Fruit fly (Drosophila melanogaster) whole organism, embryonic: ENCODE results near the gene NANS.

Experiments used
- B-H1 ChIP-seq: fragments of 200-800 bp; sonication (Bioruptor generic); IDR thresholded peaks from 3 replicates; pipeline ENCODE4 v1.3.6; 2022; ENCODE audit warnings: missing biosample characterization, missing genetic modification characterization
- CG10147 ChIP-seq: fragments of 200-800 bp; sonication (Bioruptor generic); optimal IDR thresholded peaks from 2 replicates; lab custom pipeline; 2019; ENCODE audit warnings: missing biosample characterization, mild to moderate bottlenecking, missing genetic modification characterization, moderate library complexity
- CG11504 ChIP-seq: fragments of 200-800 bp; sonication (Bioruptor generic); optimal IDR thresholded peaks from 3 replicates; lab custom pipeline; 2019; ENCODE audit warnings: missing biosample characterization, mild to moderate bottlenecking, missing genetic modification characterization, moderate library complexity
- CG11696 ChIP-seq: fragments of 200-800 bp; sonication (Bioruptor generic); IDR thresholded peaks from 2 replicates; pipeline ENCODE4 v1.3.6; 2022; ENCODE audit warnings: missing biosample characterization, missing genetic modification characterization
- CG13287 ChIP-seq: fragments of 200-800 bp; sonication (Bioruptor generic); IDR thresholded peaks from 2 replicates; pipeline ENCODE4 v1.3.6; 2022; ENCODE audit warnings: missing biosample characterization, missing genetic modification characterization; ENCODE audit not compliant: partially characterized antibody
- CG15011 ChIP-seq: fragments of 200-800 bp; sonication (Bioruptor generic); optimal IDR thresholded peaks from 3 replicates; lab custom pipeline; 2018; ENCODE audit warnings: missing biosample characterization, mild to moderate bottlenecking, missing genetic modification characterization
- CG1602 ChIP-seq: fragments of 200-800 bp; sonication (Bioruptor generic); optimal IDR thresholded peaks from 3 replicates; lab custom pipeline; 2016; ENCODE audit warnings: missing biosample characterization, missing genetic modification characterization
- CG16813 ChIP-seq: fragments of 200-800 bp; sonication (Bioruptor generic); IDR thresholded peaks from 3 replicates; pipeline ENCODE4 v1.3.6; 2022; ENCODE audit warnings: missing biosample characterization, missing genetic modification characterization; ENCODE audit not compliant: partially characterized antibody
- CG17612 ChIP-seq: fragments of 200-800 bp; sonication (Bioruptor generic); IDR thresholded peaks from 2 replicates; pipeline ENCODE4 v1.3.6; 2022; ENCODE audit warnings: missing biosample characterization, missing genetic modification characterization
- CG2199 ChIP-seq: fragments of 200-800 bp; sonication (Bioruptor generic); IDR thresholded peaks from 3 replicates; pipeline ENCODE4 v1.3.6; 2022; ENCODE audit warnings: missing biosample characterization, missing genetic modification characterization
- CG2712 ChIP-seq: fragments of 200-800 bp; optimal IDR thresholded peaks from 3 replicates; lab custom pipeline; 2019; ENCODE audit warnings: missing biosample characterization, mild to moderate bottlenecking, missing genetic modification characterization, moderate library complexity
- CG2875 ChIP-seq: fragments of 200-800 bp; sonication (Bioruptor generic); optimal IDR thresholded peaks from 2 replicates; lab custom pipeline; 2017; ENCODE audit warnings: missing biosample characterization, mild to moderate bottlenecking, missing genetic modification characterization, missing genetic modification reagents
- CG31224 ChIP-seq: fragments of 200-800 bp; sonication (Bioruptor generic); IDR thresholded peaks from 2 replicates; pipeline ENCODE4 v1.3.6; 2022; ENCODE audit warnings: missing biosample characterization, missing genetic modification characterization
- CG31365 ChIP-seq: fragments of 200-800 bp; sonication (Bioruptor generic); optimal IDR thresholded peaks from 2 replicates; lab custom pipeline; 2018; ENCODE audit warnings: missing biosample characterization, mild to moderate bottlenecking, missing genetic modification characterization
- CG32772 ChIP-seq: fragments of 200-800 bp; sonication (Bioruptor generic); IDR thresholded peaks from 2 replicates; pipeline ENCODE4 v1.3.6; 2022; ENCODE audit warnings: missing biosample characterization, missing genetic modification characterization
- CG4404 ChIP-seq: fragments of 200-800 bp; sonication (Bioruptor generic); IDR thresholded peaks from 2 replicates; pipeline ENCODE4 v1.3.6; 2022; ENCODE audit warnings: missing biosample characterization, missing genetic modification characterization
- CG5953 ChIP-seq: fragments of 200-800 bp; sonication (Bioruptor generic); IDR thresholded peaks from 2 replicates; pipeline ENCODE4 v1.3.6; 2022; ENCODE audit warnings: missing biosample characterization, missing genetic modification characterization
- CG6689 ChIP-seq: fragments of 200-800 bp; sonication (Bioruptor generic); IDR thresholded peaks from 2 replicates; pipeline ENCODE4 v1.3.6; 2022; ENCODE audit warnings: missing biosample characterization, missing genetic modification characterization
- CG9797 ChIP-seq: fragments of 200-800 bp; sonication (Bioruptor generic); optimal IDR thresholded peaks from 3 replicates; lab custom pipeline; 2018; ENCODE audit warnings: missing biosample characterization, mild to moderate bottlenecking, missing genetic modification characterization
- CTCF ChIP-seq: fragments of 200-800 bp; sonication (Bioruptor generic); optimal IDR thresholded peaks from 2 replicates; lab custom pipeline; 2017; ENCODE audit warnings: missing biosample characterization, mild to moderate bottlenecking, missing genetic modification characterization, moderate library complexity
- Camta ChIP-seq: fragments of 200-800 bp; sonication (Bioruptor generic); optimal IDR thresholded peaks from 2 replicates; lab custom pipeline; 2016; ENCODE audit warnings: missing biosample characterization, missing genetic modification characterization
- D19B ChIP-seq: fragments of 200-800 bp; sonication (Bioruptor generic); optimal IDR thresholded peaks from 2 replicates; lab custom pipeline; 2017; ENCODE audit warnings: missing biosample characterization, mild to moderate bottlenecking, missing genetic modification characterization
- Dp ChIP-seq: fragments of 200-800 bp; sonication (Bioruptor generic); optimal IDR thresholded peaks from 2 replicates; lab custom pipeline; 2018; ENCODE audit warnings: missing biosample characterization, mild to moderate bottlenecking, missing genetic modification characterization, moderate library complexity
- Hand ChIP-seq: fragments of 200-800 bp; sonication (Bioruptor generic); optimal IDR thresholded peaks from 2 replicates; lab custom pipeline; 2017; ENCODE audit warnings: mild to moderate bottlenecking, missing biosample characterization, missing genetic modification reagents, missing genetic modification characterization
- Hey ChIP-seq: fragments of 200-800 bp; sonication (Bioruptor generic); optimal IDR thresholded peaks from 3 replicates; lab custom pipeline; 2018; ENCODE audit warnings: missing biosample characterization, mild to moderate bottlenecking, missing genetic modification characterization
- Lhr ChIP-seq: fragments of 200-800 bp; sonication (Bioruptor generic); optimal IDR thresholded peaks from 3 replicates; lab custom pipeline; 2017; ENCODE audit warnings: mild to moderate bottlenecking, missing biosample characterization, missing genetic modification reagents, missing genetic modification characterization
- Ptx1 ChIP-seq: fragments of 200-800 bp; sonication (Bioruptor generic); IDR thresholded peaks from 2 replicates; pipeline ENCODE4 v1.3.6; 2022; ENCODE audit warnings: missing biosample characterization, missing genetic modification characterization
- Taf1 ChIP-seq: fragments of 200-800 bp; sonication (Bioruptor generic); IDR thresholded peaks from 2 replicates; pipeline ENCODE4 v1.3.6; 2022; ENCODE audit warnings: missing biosample characterization, missing genetic modification characterization
- bbx ChIP-seq: fragments of 200-800 bp; sonication (Bioruptor generic); IDR thresholded peaks from 2 replicates; pipeline ENCODE4 v1.3.6; 2022; ENCODE audit warnings: missing biosample characterization, missing genetic modification characterization; ENCODE audit not compliant: partially characterized antibody
- crol ChIP-seq: fragments of 200-800 bp; sonication (Bioruptor generic); IDR thresholded peaks from 2 replicates; pipeline ENCODE4 v1.3.6; 2022; ENCODE audit warnings: missing biosample characterization, missing genetic modification characterization
- crp ChIP-seq, 2 experiments: fragments of 200-800 bp; sonication (Bioruptor generic); optimal IDR thresholded peaks; 2 replicates in 1 of 2; 3 replicates in 1 of 2; lab custom pipeline; 2017; ENCODE audit warnings: missing biosample characterization in 2 of 2, missing genetic modification characterization in 2 of 2, mild to moderate bottlenecking in 1 of 2, moderate library complexity in 1 of 2
- disco-r ChIP-seq: fragments of 200-800 bp; sonication (Bioruptor generic); optimal IDR thresholded peaks from 2 replicates; lab custom pipeline; 2016; ENCODE audit warnings: missing biosample characterization, missing genetic modification characterization
- dysf ChIP-seq: fragments of 200-800 bp; sonication (Bioruptor generic); IDR thresholded peaks from 3 replicates; pipeline ENCODE4 v1.3.6; 2022; ENCODE audit warnings: missing biosample characterization, missing genetic modification characterization
- insv ChIP-seq, 2 experiments: fragments of 200-800 bp; sonication (Bioruptor generic); optimal IDR thresholded peaks; 3 replicates each; lab custom pipeline; 2016 to 2018; ENCODE audit warnings: missing biosample characterization in 2 of 2, missing genetic modification characterization in 2 of 2
- inv ChIP-seq: fragments of 200-800 bp; sonication (Bioruptor generic); IDR thresholded peaks from 2 replicates; pipeline ENCODE4 v1.3.6; 2022; ENCODE audit warnings: missing biosample characterization, missing genetic modification characterization; ENCODE audit not compliant: partially characterized antibody
- ken ChIP-seq: fragments of 200-800 bp; sonication (Bioruptor generic); IDR thresholded peaks from 3 replicates; pipeline ENCODE4 v1.3.6; 2022; ENCODE audit warnings: missing biosample characterization, missing genetic modification characterization
- kni ChIP-seq: fragments of 200-800 bp; sonication (Bioruptor generic); optimal IDR thresholded peaks from 3 replicates; lab custom pipeline; 2017; ENCODE audit warnings: mild to moderate bottlenecking, missing biosample characterization, missing genetic modification reagents, missing genetic modification characterization
- lov ChIP-seq, 2 experiments: fragments of 200-800 bp in 1 of 2; fragments of >200 bp in 1 of 2; sonication (Bioruptor generic) in 1 of 2; IDR thresholded peaks in 1 of 2; optimal IDR thresholded peaks in 1 of 2; 2 replicates in 1 of 2; 3 replicates in 1 of 2; pipeline versions ENCODE4 v1.3.6 to Lab custom; 2017 to 2022; ENCODE audit warnings: missing biosample characterization in 1 of 2, missing genetic modification characterization in 1 of 2
- nmo ChIP-seq: fragments of 200-800 bp; sonication (Bioruptor generic); optimal IDR thresholded peaks from 2 replicates; lab custom pipeline; 2018; ENCODE audit warnings: missing biosample characterization, mild to moderate bottlenecking, missing genetic modification characterization, moderate library complexity
- onecut ChIP-seq: fragments of 200-800 bp; sonication (Bioruptor generic); IDR thresholded peaks from 2 replicates; pipeline ENCODE4 v1.3.6; 2022; ENCODE audit warnings: missing biosample characterization, missing genetic modification characterization
- pan ChIP-seq, 4 experiments: fragments of >200 bp in 3 of 4; fragments of 200-800 bp in 1 of 4; sonication (Bioruptor generic) in 1 of 4; optimal IDR thresholded peaks in 3 of 4; IDR thresholded peaks in 1 of 4; 2 replicates each; pipeline versions ENCODE4 v1.3.6 to Lab custom; 2017 to 2022; ENCODE audit warnings: missing biosample characterization in 2 of 4, missing genetic modification characterization in 2 of 4, mixed read lengths in 1 of 4
- peb ChIP-seq: fragments of 200-800 bp; sonication (Bioruptor generic); IDR thresholded peaks from 2 replicates; pipeline ENCODE4 v1.3.6; 2022; ENCODE audit warnings: missing biosample characterization, missing genetic modification characterization
- pum ChIP-seq: fragments of 200-800 bp; sonication (Bioruptor generic); optimal IDR thresholded peaks from 2 replicates; lab custom pipeline; 2016; ENCODE audit warnings: missing biosample characterization, missing genetic modification characterization
- pzg ChIP-seq: fragments of 200-800 bp; sonication (Bioruptor generic); optimal IDR thresholded peaks from 3 replicates; lab custom pipeline; 2018; ENCODE audit warnings: missing biosample characterization, mild to moderate bottlenecking, missing genetic modification characterization, moderate library complexity
- row ChIP-seq: fragments of 200-800 bp; sonication (Bioruptor generic); IDR thresholded peaks from 3 replicates; pipeline ENCODE4 v1.3.6; 2022; ENCODE audit warnings: missing biosample characterization, missing genetic modification characterization
- sens ChIP-seq: fragments of 200-800 bp; sonication (Bioruptor generic); peaks from one replicate; lab custom pipeline; 2016; ENCODE audit warnings: missing biosample characterization, missing genetic modification characterization
- stwl ChIP-seq: fragments of 200-800 bp; sonication (Bioruptor generic); optimal IDR thresholded peaks from 3 replicates; lab custom pipeline; 2018; ENCODE audit warnings: missing biosample characterization, mild to moderate bottlenecking, missing genetic modification characterization, moderate library complexity
- trem ChIP-seq: fragments of 200-800 bp; optimal IDR thresholded peaks from 3 replicates; lab custom pipeline; 2019; ENCODE audit warnings: missing biosample characterization, mild to moderate bottlenecking, missing genetic modification characterization, moderate library complexity
- twi ChIP-seq: fragments of 200-800 bp; optimal IDR thresholded peaks from 2 replicates; lab custom pipeline; 2019; ENCODE audit warnings: missing biosample characterization, mild to moderate bottlenecking, missing genetic modification characterization, moderate library complexity
- zfh1 ChIP-seq: fragments of 200-800 bp; sonication (Bioruptor generic); IDR thresholded peaks from 3 replicates; pipeline ENCODE4 v1.3.6; 2022; ENCODE audit warnings: missing biosample characterization, missing genetic modification characterization

NANS gene

DNA sequence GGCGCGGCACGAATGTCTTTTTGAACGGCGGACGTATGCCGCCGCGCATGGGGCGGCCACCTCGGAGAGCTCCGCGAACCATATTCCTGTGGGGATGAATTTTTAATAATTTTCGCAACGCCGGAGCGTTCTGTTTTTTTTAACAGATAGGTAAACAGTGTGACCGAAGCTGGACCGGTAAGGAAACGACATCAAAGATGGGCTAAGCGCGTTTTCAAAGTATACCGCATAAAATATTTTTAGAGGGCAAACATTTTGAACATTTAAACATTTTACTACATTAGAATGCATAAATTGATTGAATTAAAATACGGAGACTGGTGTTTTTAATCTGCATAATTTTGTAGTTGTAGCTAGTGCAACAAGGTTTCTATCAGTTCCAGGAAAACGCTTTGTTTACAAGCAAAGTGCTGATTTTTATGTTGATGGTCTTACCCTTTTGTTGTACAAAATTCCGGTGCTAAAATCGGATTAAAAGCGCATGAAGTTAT lies 2.8 kb downstream of the NANS start, which contains the start of the genes CG5641 and CG5245 (continued):
- TF ChIP-seq onecut (GFP tag; lab: Robert Waterston, UW) (no peak), crp (GFP tag; optimal IDR thresholded peaks at IDR 0.05; lab: Kevin White, UChicago) (no peak), sens (GFP tag; lab: Kevin White, UChicago) (peak; percentile 34), inv (GFP tag; lab: Robert Waterston, UW) (no peak), crol (GFP tag; lab: Robert Waterston, UW) (no peak), CG15011 (GFP tag; lab: Kevin White, UChicago) (no peak), CG2712 (tag; lab: Kevin White, UChicago) (no peak), CG4404 (GFP tag; lab: Robert Waterston, UW) (no peak), CG11504 (tag; lab: Kevin White, UChicago) (no peak), B-H1 (no peak), Taf1 (GFP tag; lab: Robert Waterston, UW) (no peak), kni (GFP tag; lab: Kevin White, UChicago) (no peak), CG5953 (GFP tag; lab: Robert Waterston, UW) (no peak), ken (GFP tag; lab: Robert Waterston, UW) (no peak), trem (tag; lab: Kevin White, UChicago) (peak; percentile 51), pan (optimal IDR thresholded peaks at IDR 0.05; lab: Kevin White, UChicago) (no peak), pan (GFP tag; optimal IDR thresholded peaks at IDR 0.05 in 1 of 2, IDR thresholded peaks at IDR 0.05 in 1 of 2) (no peak), CG10147 (GFP tag; lab: Kevin White, UChicago) (no peak), CG32772 (GFP tag; lab: Robert Waterston, UW) (no peak), Camta (GFP tag; lab: Kevin White, UChicago) (no peak), Hand (GFP tag; lab: Kevin White, UChicago) (no peak), bbx (GFP tag; lab: Robert Waterston, UW) (no peak), CG16813 (GFP tag; lab: Robert Waterston, UW) (no peak), insv (GFP tag; optimal IDR thresholded peaks at IDR 0.05; lab: Kevin White, UChicago) (peak in 1 of 2 experiments; percentile 0), CG11696 (GFP tag; lab: Robert Waterston, UW) (no peak), CG13287 (peak; percentile 18; the same call in 1 of the 2 replicates), D19B (no peak), Lhr (GFP tag; lab: Kevin White, UChicago) (peak; percentile 31), CG6689 (GFP tag; lab: Robert Waterston, UW) (no peak), lov (optimal IDR thresholded peaks at IDR 0.05; lab: Kevin White, UChicago) (no peak), lov (GFP tag; IDR thresholded peaks at IDR 0.05; lab: Robert Waterston, UW) (no peak), pzg (GFP tag; lab: Kevin White, UChicago) (peak; percentile 51), disco-r (GFP tag; lab: Kevin White, UChicago) (no peak), zfh1 (GFP tag; lab: Robert Waterston, UW) (0 out of 3 replicates have a peak, but pooled peaks have one; percentile 10), row (GFP tag; lab: Robert Waterston, UW) (peak; percentile 40; the same call in 2 of the 3 replicates), CG31365 (tag; lab: Kevin White, UChicago) (no peak), twi (tag; lab: Kevin White, UChicago) (no peak), stwl (tag; lab: Kevin White, UChicago) (peak; percentile 40), peb (GFP tag; lab: Robert Waterston, UW) (no peak), nmo (GFP tag; lab: Kevin White, UChicago) (peak; percentile 20), CG17612 (no peak), CG9797 (GFP tag; lab: Kevin White, UChicago) (peak; percentile 69), CTCF (no peak), CG1602 (GFP tag; lab: Kevin White, UChicago) (no peak), CG2199 (GFP tag; lab: Robert Waterston, UW) (no peak), Dp (peak; percentile 60), Ptx1 (GFP tag; lab: Robert Waterston, UW) (no peak), pum (GFP tag; lab: Kevin White, UChicago) (no peak), dysf (no peak), CG31224 (GFP tag; lab: Robert Waterston, UW) (no peak), Hey (tag; lab: Kevin White, UChicago) (no peak), CG2875 (GFP tag; lab: Kevin White, UChicago) (no peak)
